Worm (Caenorhabditis elegans) whole organism, mixed stage, embryonic: ENCODE data around the gene mrpl-4.

Experiments
- nhr-28 ChIP-seq: fragments of 150-350 bp; optimal IDR thresholded peaks from 2 replicates; lab custom pipeline; 2014; ENCODE audit warnings: missing biosample characterization, missing genetic modification characterization
- tbx-8 ChIP-seq: fragments of 200-800 bp; sonication (Bioruptor generic); optimal IDR thresholded peaks from 2 replicates; lab custom pipeline; 2018; ENCODE audit warnings: mild to moderate bottlenecking, missing genetic modification characterization, moderate library complexity, missing compliant biosample characterization

DNA sequence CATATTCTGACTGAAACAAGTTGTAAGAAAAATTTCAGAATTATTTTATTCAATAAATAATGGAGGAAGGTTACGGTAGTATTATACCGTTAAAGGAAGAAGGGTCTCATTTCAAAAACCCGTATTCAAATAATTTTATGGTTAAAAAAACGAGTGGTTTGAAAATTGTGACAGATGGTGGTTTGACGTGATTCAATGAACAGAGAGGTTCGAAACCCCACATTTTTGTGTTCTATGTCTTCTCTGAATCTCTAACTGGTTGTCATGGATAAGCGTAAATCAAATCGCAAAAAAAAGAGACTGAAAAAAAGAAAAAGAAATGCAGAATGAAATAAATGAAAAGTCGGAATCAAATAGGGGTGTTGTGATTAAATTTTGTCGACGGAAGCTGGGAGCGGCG lies 40.3 kb downstream of the mrpl-4 start, which contains the start of gene ZK994.6:
- TF ChIP-seq tbx-8 (GFP tag; lab: Kevin White, UChicago) (no peak), nhr-28 (no peak)
